Worm (Caenorhabditis elegans) whole organism, L4 larva: ENCODE results near the gene C15B12.8.

Experiments
- D1046.2 ChIP-seq: fragments of 200-800 bp; sonication (Bioruptor generic); IDR thresholded peaks from 2 replicates; pipeline ENCODE4 v1.3.6; 2022; ENCODE audit warnings: missing genetic modification characterization, missing compliant biosample characterization
- F37D6.2 ChIP-seq: sonication (generic microtip); optimal IDR thresholded peaks from 2 replicates; lab custom pipeline; 2016; ENCODE audit warnings: mild to moderate bottlenecking, missing genetic modification characterization, missing compliant biosample characterization
- R02D3.7 ChIP-seq: fragments of 150-350 bp; sonication (generic microtip); optimal IDR thresholded peaks from 3 replicates; lab custom pipeline; 2014; ENCODE audit warnings: missing biosample characterization, missing genetic modification characterization
- T26A8.4 ChIP-seq: fragments of 200-800 bp; sonication (Bioruptor generic); IDR thresholded peaks from 2 replicates; pipeline ENCODE4 v1.3.6; 2022; ENCODE audit warnings: missing genetic modification characterization, missing compliant biosample characterization
- Y48G9A.11 ChIP-seq: fragments of 200-800 bp; sonication (Bioruptor generic); IDR thresholded peaks from 2 replicates; pipeline ENCODE4 v1.3.6; 2022; ENCODE audit warnings: missing genetic modification reagents, missing genetic modification characterization, missing compliant biosample characterization
- ZK546.5 ChIP-seq, 2 experiments: sonication (generic microtip); optimal IDR thresholded peaks; 2 replicates each; lab custom pipeline; 2017; ENCODE audit warnings: missing biosample characterization in 2 of 2, missing genetic modification characterization in 2 of 2
- ama-1 ChIP-seq: fragments of 150-350 bp; optimal IDR thresholded peaks from 2 replicates; lab custom pipeline; 2014; ENCODE audit warnings: inconsistent platforms, mixed read lengths
- arid-1 ChIP-seq: fragments of 200-800 bp; sonication (Bioruptor generic); conservative IDR thresholded peaks from 2 replicates; pipeline ENCODE4 v1.3.6; 2022; ENCODE audit warnings: missing genetic modification reagents, missing genetic modification characterization, missing compliant biosample characterization
- ceh-44 ChIP-seq: fragments of 200-800 bp; sonication (Bioruptor generic); IDR thresholded peaks from 2 replicates; pipeline ENCODE4 v1.3.6; 2022; ENCODE audit warnings: missing genetic modification reagents, missing genetic modification characterization, missing compliant biosample characterization
- ceh-62 ChIP-seq: sonication (generic microtip); optimal IDR thresholded peaks from 2 replicates; lab custom pipeline; 2017; ENCODE audit warnings: missing biosample characterization, missing genetic modification characterization
- cey-2 ChIP-seq: sonication (generic microtip); optimal IDR thresholded peaks from 3 replicates; lab custom pipeline; 2017; ENCODE audit warnings: missing genetic modification characterization, mild to moderate bottlenecking, missing compliant biosample characterization, antibody characterized with exemption, borderline replicate concordance; ENCODE audit not compliant: insufficient read depth
- daf-19 ChIP-seq: fragments of 200-800 bp; sonication (Bioruptor generic); conservative IDR thresholded peaks from 2 replicates; pipeline ENCODE4 v1.3.6; 2022; ENCODE audit warnings: missing genetic modification characterization, missing compliant biosample characterization
- dmd-6 ChIP-seq: fragments of 200-800 bp; sonication (Bioruptor generic); IDR thresholded peaks from 2 replicates; pipeline ENCODE4 v1.3.6; 2022; ENCODE audit warnings: missing genetic modification reagents, missing genetic modification characterization, missing compliant biosample characterization
- dpl-1 ChIP-seq: fragments of 150-350 bp; optimal IDR thresholded peaks from 2 replicates; lab custom pipeline; 2014; ENCODE audit warnings: missing biosample characterization, missing genetic modification reagents, missing genetic modification characterization
- dve-1 ChIP-seq: sonication (generic microtip); optimal IDR thresholded peaks from 2 replicates; lab custom pipeline; 2017; ENCODE audit warnings: antibody characterized with exemption, mild to moderate bottlenecking, missing genetic modification characterization, missing compliant biosample characterization; ENCODE audit not compliant: insufficient read depth
- fkh-10 ChIP-seq: fragments of 150-350 bp; optimal IDR thresholded peaks from 2 replicates; lab custom pipeline; 2014; ENCODE audit warnings: missing biosample characterization, missing genetic modification reagents, missing genetic modification characterization
- gei-8 ChIP-seq: fragments of 200-800 bp; sonication (Bioruptor generic); optimal IDR thresholded peaks from 2 replicates; lab custom pipeline; 2018; ENCODE audit warnings: mild to moderate bottlenecking, missing genetic modification characterization, missing compliant biosample characterization
- jun-1 ChIP-seq: fragments of 150-350 bp; optimal IDR thresholded peaks from 2 replicates; lab custom pipeline; 2014; ENCODE audit warnings: missing biosample characterization, missing genetic modification reagents, missing genetic modification characterization
- madf-5 ChIP-seq, 2 experiments: fragments of 200-800 bp; sonication (Bioruptor generic); IDR thresholded peaks; 2 replicates each; pipeline ENCODE4 v1.3.6; 2022; ENCODE audit warnings: missing compliant biosample characterization in 2 of 2, missing genetic modification characterization in 2 of 2
- madf-9 ChIP-seq: fragments of 200-800 bp; sonication (Bioruptor generic); conservative IDR thresholded peaks from 2 replicates; pipeline ENCODE4 v1.3.6; 2022; ENCODE audit warnings: missing genetic modification reagents, missing genetic modification characterization, missing compliant biosample characterization
- mdl-1 ChIP-seq, 2 experiments: fragments of 150-350 bp in 1 of 2; sonication (generic microtip) in 1 of 2; optimal IDR thresholded peaks; 2 replicates each; lab custom pipeline; 2014 to 2017; ENCODE audit warnings: missing biosample characterization in 2 of 2, missing genetic modification characterization in 2 of 2
- mxl-3 ChIP-seq: fragments of 200-800 bp; sonication (Bioruptor generic); optimal IDR thresholded peaks from 2 replicates; lab custom pipeline; 2018; ENCODE audit warnings: mild to moderate bottlenecking, missing genetic modification characterization, missing compliant biosample characterization
- nhr-10 ChIP-seq: fragments of 150-350 bp; optimal IDR thresholded peaks from 2 replicates; lab custom pipeline; 2014; ENCODE audit warnings: missing biosample characterization, missing genetic modification characterization
- nhr-111 ChIP-seq: fragments of 200-800 bp; sonication (Bioruptor generic); optimal IDR thresholded peaks from 2 replicates; lab custom pipeline; 2018; ENCODE audit warnings: mild to moderate bottlenecking, missing genetic modification characterization, missing compliant biosample characterization
- nhr-25 ChIP-seq: sonication (generic microtip); optimal IDR thresholded peaks from 2 replicates; lab custom pipeline; 2017; ENCODE audit warnings: missing genetic modification characterization, mild to moderate bottlenecking, missing compliant biosample characterization, antibody characterized with exemption, moderate library complexity, borderline replicate concordance; ENCODE audit not compliant: insufficient read depth
- nhr-28 ChIP-seq: fragments of 150-350 bp; optimal IDR thresholded peaks from 2 replicates; lab custom pipeline; 2014; ENCODE audit warnings: missing biosample characterization, missing genetic modification characterization
- nhr-41 ChIP-seq: fragments of 200-800 bp; sonication (Bioruptor generic); IDR thresholded peaks from 2 replicates; pipeline ENCODE4 v1.3.6; 2022; ENCODE audit warnings: missing genetic modification reagents, missing genetic modification characterization, missing compliant biosample characterization
- nhr-48 ChIP-seq: sonication (generic microtip); optimal IDR thresholded peaks from 2 replicates; lab custom pipeline; 2016; ENCODE audit warnings: mild to moderate bottlenecking, missing genetic modification characterization, missing compliant biosample characterization
- nhr-76 ChIP-seq: fragments of 150-350 bp; optimal IDR thresholded peaks from 2 replicates; lab custom pipeline; 2014; ENCODE audit warnings: missing biosample characterization, missing genetic modification characterization
- nhr-77 ChIP-seq: fragments of 150-350 bp; optimal IDR thresholded peaks from 2 replicates; lab custom pipeline; 2014; ENCODE audit warnings: missing biosample characterization, missing genetic modification characterization
- pha-4 ChIP-seq, 2 experiments: fragments of 150-350 bp in 1 of 2; fragments of 200-800 bp in 1 of 2; sonication (Bioruptor generic) in 1 of 2; IDR thresholded peaks in 1 of 2; optimal IDR thresholded peaks in 1 of 2; 2 replicates each; pipeline versions ENCODE4 v1.3.6 to Lab custom; 2014 to 2022; ENCODE audit warnings: missing genetic modification characterization in 2 of 2, missing genetic modification reagents in 2 of 2, missing biosample characterization in 1 of 2, missing compliant biosample characterization in 1 of 2
- php-3 ChIP-seq: fragments of 200-800 bp; sonication (Bioruptor generic); IDR thresholded peaks from 2 replicates; pipeline ENCODE4 v1.3.6; 2022; ENCODE audit warnings: missing genetic modification reagents, missing genetic modification characterization, missing compliant biosample characterization
- pqm-1 ChIP-seq: sonication (generic microtip); optimal IDR thresholded peaks from 2 replicates; lab custom pipeline; 2017; ENCODE audit warnings: missing biosample characterization, missing genetic modification characterization
- rbr-2 ChIP-seq: sonication (generic microtip); optimal IDR thresholded peaks from 2 replicates; lab custom pipeline; 2016; ENCODE audit warnings: missing genotype, missing genetic modification characterization, missing compliant biosample characterization
- saeg-2 ChIP-seq: fragments of 200-800 bp; sonication (Bioruptor generic); IDR thresholded peaks from 2 replicates; pipeline ENCODE4 v1.3.6; 2022; ENCODE audit warnings: missing genetic modification reagents, missing genetic modification characterization, missing compliant biosample characterization
- skn-1 ChIP-seq: fragments of 150-350 bp; optimal IDR thresholded peaks from 2 replicates; lab custom pipeline; 2014; ENCODE audit warnings: missing biosample characterization, missing genetic modification characterization
- spr-3 ChIP-seq: fragments of 200-800 bp; sonication (Bioruptor generic); optimal IDR thresholded peaks from 2 replicates; lab custom pipeline; 2018; ENCODE audit warnings: mild to moderate bottlenecking, missing genetic modification characterization, missing compliant biosample characterization
- tra-1 ChIP-seq: fragments of 200-800 bp; sonication (Bioruptor generic); IDR thresholded peaks from 2 replicates; pipeline ENCODE4 v1.3.6; 2022; ENCODE audit warnings: missing genetic modification reagents, missing genetic modification characterization, missing compliant biosample characterization
- unc-62 ChIP-seq, 3 experiments: fragments of 150-350 bp in 1 of 3; sonication (generic microtip); optimal IDR thresholded peaks in 2 of 3; peaks in 1 of 3; 1 replicate in 1 of 3; 2 replicates in 2 of 3; lab custom pipeline; 2014 to 2017; ENCODE audit warnings: missing biosample characterization in 3 of 3, missing genetic modification characterization in 3 of 3, missing genetic modification reagents in 3 of 3, missing genotype in 1 of 3
- zip-11 ChIP-seq: fragments of 200-800 bp; sonication (Bioruptor generic); IDR thresholded peaks from 2 replicates; pipeline ENCODE4 v1.3.6; 2022; ENCODE audit warnings: missing genetic modification characterization, missing compliant biosample characterization

Gene C15B12.8

ce11 chrX:6456567-6456966 is 17.5 kb upstream of the C15B12.8 start, which contains the start of gene pept-1 (continued):
- TF ChIP-seq nhr-41 (GFP tag; lab: Robert Waterston, UW), result 0 out of 2 replicates have a peak, but pooled peaks have one; percentile 16

ce11 chrX:6458001-6458400 is 16.1 kb upstream of the C15B12.8 start:
- no peak for TF ChIP-seq D1046.2 (GFP tag; lab: Robert Waterston, UW)
- TF ChIP-seq Y48G9A.11 (GFP tag; lab: Robert Waterston, UW), result no peak
- no peak for TF ChIP-seq cey-2 (tag; lab: Kevin White, UChicago)
- TF ChIP-seq rbr-2 (tag; lab: Kevin White, UChicago), result no peak
- TF ChIP-seq ZK546.5 (tag; optimal IDR thresholded peaks at IDR 0.05; lab: Kevin White, UChicago), result no peak
- peak; percentile 41 for TF ChIP-seq dve-1 (tag; lab: Kevin White, UChicago)
- TF ChIP-seq tra-1 (GFP tag; lab: Robert Waterston, UW), result peak; percentile 58; the same call in 1 of the 2 replicates
- peak; percentile 69 for TF ChIP-seq dmd-6 (GFP tag; lab: Robert Waterston, UW)
- no peak for TF ChIP-seq mdl-1 (tag; optimal IDR thresholded peaks at IDR 0.05; lab: Kevin White, UChicago)
- TF ChIP-seq unc-62 (GFP tag; optimal IDR thresholded peaks at IDR 0.05 in 1 of 2; lab: Kevin White, UChicago), result peak; percentile 15 to 17
- no peak for TF ChIP-seq unc-62 (tag; optimal IDR thresholded peaks at IDR 0.05; lab: Kevin White, UChicago)
- no peak for TF ChIP-seq jun-1 (tag; lab: Kevin White, UChicago)
- TF ChIP-seq daf-19 (GFP tag; lab: Robert Waterston, UW), result no peak
- TF ChIP-seq skn-1 (tag; lab: Kevin White, UChicago), result no peak
- TF ChIP-seq ama-1 (lab: Kevin White, UChicago), result no peak
- no peak for TF ChIP-seq nhr-28
- TF ChIP-seq dpl-1 (GFP tag; lab: Kevin White, UChicago), result no peak
- TF ChIP-seq gei-8, result no peak
- no peak for TF ChIP-seq spr-3 (GFP tag; lab: Kevin White, UChicago)
- no peak for TF ChIP-seq madf-9 (GFP tag; lab: Robert Waterston, UW)
- peak; percentile 0 for TF ChIP-seq nhr-77
- TF ChIP-seq nhr-48 (tag; lab: Kevin White, UChicago), result peak; percentile 30
- no peak for TF ChIP-seq mxl-3 (GFP tag; lab: Kevin White, UChicago)
- TF ChIP-seq, all 104 proteins: peak for 6

- TF ChIP-seq php-3 (GFP tag; lab: Robert Waterston, UW) (no peak), pqm-1 (tag; lab: Kevin White, UChicago) (peak; percentile 57)
Observed at ce11 chrX:6458467-6458866, 15.6 kb upstream of the C15B12.8 start.

ce11 chrX:6460123-6460522 is 13.9 kb upstream of the C15B12.8 start:
- TF ChIP-seq dve-1 (tag; lab: Kevin White, UChicago) (peak; percentile 21), ceh-44 (GFP tag; lab: Robert Waterston, UW) (no peak), saeg-2 (no peak), fkh-10 (no peak), madf-5 (GFP tag; IDR thresholded peaks at IDR 0.05; lab: Robert Waterston, UW) (no peak), T26A8.4 (no peak), F37D6.2 (tag; lab: Kevin White, UChicago) (no peak), nhr-76 (tag; lab: Kevin White, UChicago) (no peak), ZK546.5 (tag; optimal IDR thresholded peaks at IDR 0.05; lab: Kevin White, UChicago) (no peak), nhr-25 (tag; lab: Kevin White, UChicago) (no peak), nhr-77 (peak; percentile 24), nhr-10 (no peak), R02D3.7 (tag; lab: Kevin White, UChicago) (no peak), nhr-28 (peak; percentile 30), ceh-62 (tag; lab: Kevin White, UChicago) (no peak), nhr-111 (GFP tag; lab: Kevin White, UChicago) (no peak), zip-11 (GFP tag; lab: Robert Waterston, UW) (no peak), arid-1 (GFP tag; lab: Robert Waterston, UW) (no peak), rbr-2 (tag; lab: Kevin White, UChicago) (no peak), pha-4 (GFP tag; IDR thresholded peaks at IDR 0.05; lab: Robert Waterston, UW) (no peak), pha-4 (tag; optimal IDR thresholded peaks at IDR 0.05; lab: Kevin White, UChicago) (no peak), pqm-1 (tag; lab: Kevin White, UChicago) (peak; percentile 27), dmd-6 (GFP tag; lab: Robert Waterston, UW) (peak; percentile 43)
